Fruit fly (Drosophila melanogaster) whole organism, embryonic: ENCODE measurements around the gene CG9643.
A peak's percentile ranks its signal among the peaks of the same experiment; 100 is the strongest.

Experiments used
- Abd-B ChIP-seq: fragments of 200-800 bp; sonication (Bioruptor generic); optimal IDR thresholded peaks from 2 replicates; lab custom pipeline; 2018; ENCODE audit warnings: missing biosample characterization, mild to moderate bottlenecking, missing genetic modification characterization, moderate library complexity
- Adf1 ChIP-seq: fragments of 200-800 bp; sonication (Bioruptor generic); IDR thresholded peaks from 2 replicates; pipeline ENCODE4 v1.3.6; 2022; ENCODE audit warnings: missing biosample characterization, missing genetic modification characterization
- Atf-2 ChIP-seq: fragments of 200-800 bp; sonication (Bioruptor generic); optimal IDR thresholded peaks from 2 replicates; lab custom pipeline; 2016; ENCODE audit warnings: missing biosample characterization, missing genetic modification characterization
- Atf6 ChIP-seq: fragments of 200-800 bp; sonication (Bioruptor generic); IDR thresholded peaks from 2 replicates; pipeline ENCODE4 v1.3.6; 2022; ENCODE audit warnings: missing biosample characterization, missing genetic modification characterization
- CG11504 ChIP-seq: fragments of 200-800 bp; sonication (Bioruptor generic); optimal IDR thresholded peaks from 3 replicates; lab custom pipeline; 2019; ENCODE audit warnings: missing biosample characterization, mild to moderate bottlenecking, missing genetic modification characterization, moderate library complexity
- CG11695 ChIP-seq: fragments of 200-800 bp; sonication (Bioruptor generic); IDR thresholded peaks from 3 replicates; pipeline ENCODE4 v1.3.6; 2022; ENCODE audit warnings: missing biosample characterization, missing genetic modification characterization
- CG14014 ChIP-seq: fragments of 200-800 bp; sonication (Bioruptor generic); IDR thresholded peaks from 2 replicates; pipeline ENCODE4 v1.3.6; 2022; ENCODE audit warnings: missing biosample characterization, missing genetic modification characterization
- CG14441 ChIP-seq: fragments of 200-800 bp; sonication (Bioruptor generic); IDR thresholded peaks from 2 replicates; pipeline ENCODE4 v1.3.6; 2022; ENCODE audit warnings: missing biosample characterization, missing genetic modification characterization
- CG1529 ChIP-seq: fragments of 200-800 bp; sonication (Bioruptor generic); optimal IDR thresholded peaks from 3 replicates; lab custom pipeline; 2018; ENCODE audit warnings: missing biosample characterization, missing genetic modification characterization
- CG15514 ChIP-seq: fragments of 200-800 bp; sonication (Bioruptor generic); optimal IDR thresholded peaks from 3 replicates; lab custom pipeline; 2017; ENCODE audit warnings: missing biosample characterization, missing genetic modification characterization, mild to moderate bottlenecking, moderate library complexity, missing genetic modification reagents
- CG1603 ChIP-seq: fragments of 200-800 bp; sonication (Bioruptor generic); optimal IDR thresholded peaks from 2 replicates; lab custom pipeline; 2019; ENCODE audit warnings: missing biosample characterization, mild to moderate bottlenecking, missing genetic modification characterization, moderate library complexity
- CG1647 ChIP-seq: fragments of 200-800 bp; sonication (Bioruptor generic); optimal IDR thresholded peaks from 3 replicates; lab custom pipeline; 2016; ENCODE audit warnings: missing biosample characterization, missing genetic modification characterization
- CG17568 ChIP-seq: fragments of 200-800 bp; sonication (Bioruptor generic); optimal IDR thresholded peaks from 2 replicates; lab custom pipeline; 2018; ENCODE audit warnings: missing biosample characterization, mild to moderate bottlenecking, missing genetic modification characterization, moderate library complexity
- CG1832 ChIP-seq: fragments of 200-800 bp; sonication (Bioruptor generic); optimal IDR thresholded peaks from 2 replicates; lab custom pipeline; 2017; ENCODE audit warnings: missing biosample characterization, mild to moderate bottlenecking, missing genetic modification characterization, inconsistent platforms
- CG18599 ChIP-seq: fragments of 200-800 bp; sonication (Bioruptor generic); optimal IDR thresholded peaks from 3 replicates; lab custom pipeline; 2017; ENCODE audit warnings: missing biosample characterization, missing genetic modification characterization, mild to moderate bottlenecking, moderate library complexity, missing genetic modification reagents
- CG2120 ChIP-seq: fragments of 200-800 bp; sonication (Bioruptor generic); optimal IDR thresholded peaks from 3 replicates; lab custom pipeline; 2016; ENCODE audit warnings: missing biosample characterization, missing genetic modification characterization
- CG30403 ChIP-seq: fragments of 200-800 bp; sonication (Bioruptor generic); optimal IDR thresholded peaks from 3 replicates; lab custom pipeline; 2016; ENCODE audit warnings: missing biosample characterization, missing genetic modification characterization
- CG6765 ChIP-seq: fragments of 200-800 bp; sonication (Bioruptor generic); optimal IDR thresholded peaks from 3 replicates; lab custom pipeline; 2017; ENCODE audit warnings: missing biosample characterization, mild to moderate bottlenecking, missing genetic modification characterization
- CG7987 ChIP-seq: fragments of 200-800 bp; sonication (Bioruptor generic); optimal IDR thresholded peaks from 2 replicates; lab custom pipeline; 2018; ENCODE audit warnings: missing biosample characterization, mild to moderate bottlenecking, missing genetic modification characterization, moderate library complexity
- CG8281 ChIP-seq: fragments of 200-800 bp; sonication (Bioruptor generic); optimal IDR thresholded peaks from 2 replicates; lab custom pipeline; 2018; ENCODE audit warnings: missing biosample characterization, mild to moderate bottlenecking, missing genetic modification characterization, moderate library complexity
- CG9932 ChIP-seq: fragments of 200-800 bp; sonication (Bioruptor generic); IDR thresholded peaks from 2 replicates; pipeline ENCODE4 v1.3.6; 2022; ENCODE audit warnings: missing biosample characterization, missing genetic modification characterization
- D19B ChIP-seq: fragments of 200-800 bp; sonication (Bioruptor generic); optimal IDR thresholded peaks from 2 replicates; lab custom pipeline; 2017; ENCODE audit warnings: missing biosample characterization, mild to moderate bottlenecking, missing genetic modification characterization
- Fer1 ChIP-seq: fragments of 200-800 bp; sonication (Bioruptor generic); optimal IDR thresholded peaks from 2 replicates; lab custom pipeline; 2017; ENCODE audit warnings: missing biosample characterization, mild to moderate bottlenecking, missing genetic modification characterization
- Hr51 ChIP-seq, 2 experiments: fragments of 200-800 bp; sonication (Bioruptor generic); optimal IDR thresholded peaks; 2 replicates in 1 of 2; 3 replicates in 1 of 2; lab custom pipeline; 2016 to 2018; ENCODE audit warnings: missing biosample characterization in 2 of 2, missing genetic modification characterization in 2 of 2, mild to moderate bottlenecking in 1 of 2, moderate library complexity in 1 of 2
- Med ChIP-seq: fragments of 200-800 bp; sonication (Bioruptor generic); peaks from one replicate; lab custom pipeline; 2016; ENCODE audit warnings: missing biosample characterization, missing genetic modification characterization, mild to moderate bottlenecking, inconsistent platforms, moderate library complexity
- Meics ChIP-seq: fragments of 200-800 bp; sonication (Bioruptor generic); optimal IDR thresholded peaks from 2 replicates; lab custom pipeline; 2017; ENCODE audit warnings: missing biosample characterization, mild to moderate bottlenecking, missing genetic modification characterization
- Mes4 ChIP-seq: fragments of 200-800 bp; sonication (Bioruptor generic); optimal IDR thresholded peaks from 2 replicates; lab custom pipeline; 2016; ENCODE audit warnings: missing biosample characterization, missing genetic modification characterization
- NFAT ChIP-seq: fragments of 200-800 bp; sonication (Bioruptor generic); IDR thresholded peaks from 2 replicates; pipeline ENCODE4 v1.3.6; 2022; ENCODE audit warnings: missing biosample characterization, missing genetic modification characterization
- PHDP ChIP-seq: fragments of 200-800 bp; sonication (Bioruptor generic); optimal IDR thresholded peaks from 3 replicates; lab custom pipeline; 2018; ENCODE audit warnings: missing biosample characterization, mild to moderate bottlenecking, missing genetic modification characterization, moderate library complexity
- bbx ChIP-seq: fragments of 200-800 bp; sonication (Bioruptor generic); IDR thresholded peaks from 2 replicates; pipeline ENCODE4 v1.3.6; 2022; ENCODE audit warnings: missing biosample characterization, missing genetic modification characterization; ENCODE audit not compliant: partially characterized antibody
- bsh ChIP-seq, 2 experiments: fragments of 200-800 bp; sonication (Bioruptor generic); optimal IDR thresholded peaks; 2 replicates each; lab custom pipeline; 2017 to 2018; ENCODE audit warnings: mild to moderate bottlenecking in 2 of 2, missing biosample characterization in 2 of 2, missing genetic modification characterization in 2 of 2, moderate library complexity in 1 of 2
- caup ChIP-seq: fragments of 200-800 bp; sonication (Bioruptor generic); optimal IDR thresholded peaks from 3 replicates; lab custom pipeline; 2017; ENCODE audit warnings: missing biosample characterization, mild to moderate bottlenecking, missing genetic modification characterization, moderate library complexity; ENCODE audit not compliant: severe bottlenecking
- corto ChIP-seq: fragments of 200-800 bp; sonication (Bioruptor generic); optimal IDR thresholded peaks from 2 replicates; lab custom pipeline; 2016; ENCODE audit warnings: missing biosample characterization, mild to moderate bottlenecking, missing genetic modification characterization, moderate library complexity
- dmrt99B ChIP-seq: fragments of 200-800 bp; sonication (Bioruptor generic); optimal IDR thresholded peaks from 2 replicates; lab custom pipeline; 2018; ENCODE audit warnings: missing biosample characterization, mild to moderate bottlenecking, missing genetic modification characterization, moderate library complexity
- dysf ChIP-seq: fragments of 200-800 bp; sonication (Bioruptor generic); IDR thresholded peaks from 3 replicates; pipeline ENCODE4 v1.3.6; 2022; ENCODE audit warnings: missing biosample characterization, missing genetic modification characterization
- fd96Cb ChIP-seq: fragments of 200-800 bp; sonication (Bioruptor generic); optimal IDR thresholded peaks from 2 replicates; lab custom pipeline; 2018; ENCODE audit warnings: missing biosample characterization, mild to moderate bottlenecking, missing genetic modification characterization, moderate library complexity
- fru ChIP-seq: fragments of >200 bp; optimal IDR thresholded peaks from 2 replicates; lab custom pipeline; 2017
- gcm2 ChIP-seq: fragments of 200-800 bp; sonication (Bioruptor generic); optimal IDR thresholded peaks from 2 replicates; lab custom pipeline; 2016; ENCODE audit warnings: missing biosample characterization, missing genetic modification characterization
- grau ChIP-seq: fragments of 200-800 bp; optimal IDR thresholded peaks from 3 replicates; lab custom pipeline; 2019; ENCODE audit warnings: missing biosample characterization, mild to moderate bottlenecking, missing genetic modification characterization, moderate library complexity
- ind ChIP-seq: fragments of 200-800 bp; sonication (Bioruptor generic); optimal IDR thresholded peaks from 3 replicates; lab custom pipeline; 2016; ENCODE audit warnings: missing biosample characterization, missing genetic modification characterization
- insv ChIP-seq, 2 experiments: fragments of 200-800 bp; sonication (Bioruptor generic); optimal IDR thresholded peaks; 3 replicates each; lab custom pipeline; 2016 to 2018; ENCODE audit warnings: missing biosample characterization in 2 of 2, missing genetic modification characterization in 2 of 2
- lilli ChIP-seq: fragments of 200-800 bp; sonication (Bioruptor generic); optimal IDR thresholded peaks from 3 replicates; lab custom pipeline; 2016; ENCODE audit warnings: missing biosample characterization, missing genetic modification characterization
- lmd ChIP-seq: fragments of 200-800 bp; sonication (Bioruptor generic); IDR thresholded peaks from 2 replicates; pipeline ENCODE4 v1.3.6; 2022; ENCODE audit warnings: missing biosample characterization, missing genetic modification characterization
- nmo ChIP-seq: fragments of 200-800 bp; sonication (Bioruptor generic); optimal IDR thresholded peaks from 2 replicates; lab custom pipeline; 2018; ENCODE audit warnings: missing biosample characterization, mild to moderate bottlenecking, missing genetic modification characterization, moderate library complexity
- org-1 ChIP-seq: fragments of 200-800 bp; sonication (Bioruptor generic); optimal IDR thresholded peaks from 2 replicates; lab custom pipeline; 2017; ENCODE audit warnings: missing biosample characterization, missing genetic modification characterization
- scrt ChIP-seq: fragments of 200-800 bp; sonication (Bioruptor generic); optimal IDR thresholded peaks from 2 replicates; lab custom pipeline; 2018; ENCODE audit warnings: missing biosample characterization, mild to moderate bottlenecking, missing genetic modification characterization, moderate library complexity
- stc ChIP-seq: fragments of 200-800 bp; sonication (Bioruptor generic); IDR thresholded peaks from 2 replicates; pipeline ENCODE4 v1.3.6; 2022; ENCODE audit warnings: missing biosample characterization, missing genetic modification characterization
- tgo ChIP-seq: fragments of 200-800 bp; sonication (Bioruptor generic); IDR thresholded peaks from 3 replicates; pipeline ENCODE4 v1.3.6; 2022; ENCODE audit warnings: missing biosample characterization, missing genetic modification characterization
- zf30C ChIP-seq: fragments of 200-800 bp; sonication (Bioruptor generic); optimal IDR thresholded peaks from 3 replicates; lab custom pipeline; 2018; ENCODE audit warnings: missing biosample characterization, mild to moderate bottlenecking, missing genetic modification characterization

CG9643 gene

dm6 chr2L:2942639-2943038, 36.4 kb downstream of the CG9643 start (continued):
- TF ChIP-seq ind (GFP tag; lab: Kevin White, UChicago), result no peak
- TF ChIP-seq Hr51 (GFP tag; optimal IDR thresholded peaks at IDR 0.05; lab: Kevin White, UChicago), result no peak
- TF ChIP-seq stc (GFP tag; lab: Robert Waterston, UW), result no peak
- TF ChIP-seq zf30C, result no peak
- no peak for TF ChIP-seq CG1647 (GFP tag; lab: Kevin White, UChicago)
- TF ChIP-seq gcm2, result no peak
- TF ChIP-seq CG18599, result peak; percentile 39
- TF ChIP-seq CG6765, result no peak
- TF ChIP-seq org-1 (GFP tag; lab: Kevin White, UChicago), result no peak
- no peak for TF ChIP-seq CG8281 (tag; lab: Kevin White, UChicago)
- TF ChIP-seq CG1832 (GFP tag; lab: Kevin White, UChicago), result no peak
- TF ChIP-seq corto (GFP tag; lab: Kevin White, UChicago), result no peak
- no peak for TF ChIP-seq CG17568 (GFP tag; lab: Kevin White, UChicago)
- no peak for TF ChIP-seq fru (lab: Kevin White, UChicago)
- no peak for TF ChIP-seq CG15514 (GFP tag; lab: Kevin White, UChicago)
- TF ChIP-seq bbx (GFP tag; lab: Robert Waterston, UW), result no peak
- TF ChIP-seq CG14014 (GFP tag; lab: Robert Waterston, UW), result no peak
- TF ChIP-seq Med (GFP tag; lab: Kevin White, UChicago), result peak; percentile 82
- no peak for TF ChIP-seq CG1529
- no peak for TF ChIP-seq Mes4 (GFP tag; lab: Kevin White, UChicago)
- TF ChIP-seq insv (GFP tag; optimal IDR thresholded peaks at IDR 0.05; lab: Kevin White, UChicago), result no peak

DNA sequence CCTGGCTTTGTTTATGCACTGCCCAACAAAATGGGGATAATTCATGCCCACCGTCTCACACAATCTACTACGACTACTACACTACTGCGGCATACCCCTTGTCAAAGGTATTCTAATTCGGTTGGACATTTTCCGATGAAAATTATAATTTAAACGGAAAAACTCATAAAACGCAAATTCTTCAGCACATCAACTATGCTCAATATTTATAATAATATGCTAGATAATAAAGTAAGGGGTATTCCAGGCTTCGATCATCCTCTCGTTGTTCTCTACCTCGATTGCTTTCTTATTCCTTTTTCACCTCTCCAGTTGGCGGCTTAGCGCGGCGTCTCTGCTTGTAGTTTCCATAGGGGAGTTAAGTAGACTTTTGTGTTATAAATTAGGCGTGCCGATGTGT, 37.7 kb downstream of the CG9643 start:
- TF ChIP-seq dysf (GFP tag; lab: Robert Waterston, UW) (peak; percentile 54; the same call in 2 of the 3 replicates), lilli (GFP tag; lab: Kevin White, UChicago) (peak; percentile 50), CG11695 (GFP tag; lab: Robert Waterston, UW) (0 out of 3 replicates have a peak, but pooled peaks have one; percentile 19), NFAT (GFP tag; lab: Robert Waterston, UW) (no peak), Fer1 (peak; percentile 28), CG9932 (GFP tag; lab: Robert Waterston, UW) (peak; percentile 28; the same call in 1 of the 2 replicates), fd96Cb (tag; lab: Kevin White, UChicago) (peak; percentile 8), Atf-2 (GFP tag; lab: Kevin White, UChicago) (no peak), bsh (GFP tag; optimal IDR thresholded peaks at IDR 0.05; lab: Kevin White, UChicago) (peak in 1 of 2 experiments; percentile 28), PHDP (tag; lab: Kevin White, UChicago) (peak; percentile 3), Adf1 (GFP tag; lab: Robert Waterston, UW) (no peak), Atf6 (GFP tag; lab: Robert Waterston, UW) (0 out of 2 replicates have a peak, but pooled peaks have one; percentile 21), CG2120 (peak; percentile 39), scrt (GFP tag; lab: Kevin White, UChicago) (no peak), Abd-B (GFP tag; lab: Kevin White, UChicago) (no peak), CG30403 (GFP tag; lab: Kevin White, UChicago) (no peak), CG7987 (no peak), grau (tag; lab: Kevin White, UChicago) (peak; percentile 13), caup (peak; percentile 42), ind (GFP tag; lab: Kevin White, UChicago) (peak; percentile 3), D19B (GFP tag; lab: Kevin White, UChicago) (peak; percentile 78), nmo (GFP tag; lab: Kevin White, UChicago) (peak; percentile 6), Hr51 (GFP tag; optimal IDR thresholded peaks at IDR 0.05; lab: Kevin White, UChicago) (peak in 1 of 2 experiments; percentile 20), lmd (GFP tag; lab: Robert Waterston, UW) (peak; percentile 25; the same call in 1 of the 2 replicates), CG11504 (tag; lab: Kevin White, UChicago) (peak; percentile 40), CG1603 (peak; percentile 27), CG14441 (GFP tag; lab: Robert Waterston, UW) (peak; percentile 22; the same call in 1 of the 2 replicates), tgo (GFP tag; lab: Robert Waterston, UW) (0 out of 3 replicates have a peak, but pooled peaks have one; percentile 13), Meics (GFP tag; lab: Kevin White, UChicago) (peak; percentile 7), CG18599 (peak; percentile 63), dmrt99B (peak; percentile 46)
